Worm (Caenorhabditis elegans) whole organism, L2 larva: ENCODE results near the gene srbc-55.

ENCODE experiments used
- F13H6.1 ChIP-seq: sonication (generic microtip); optimal IDR thresholded peaks from 2 replicates; lab custom pipeline; 2016; ENCODE audit warnings: missing genetic modification characterization, missing compliant biosample characterization
- Y55F3AM.14 ChIP-seq: fragments of 200-800 bp; sonication (Bioruptor generic); optimal IDR thresholded peaks from 2 replicates; lab custom pipeline; 2018; ENCODE audit warnings: mild to moderate bottlenecking, missing genetic modification characterization, missing compliant biosample characterization
- ZK546.5 ChIP-seq: sonication (generic microtip); optimal IDR thresholded peaks from 2 replicates; lab custom pipeline; 2017; ENCODE audit warnings: missing biosample characterization, missing genetic modification characterization
- alr-1 ChIP-seq: fragments of 150-350 bp; optimal IDR thresholded peaks from 2 replicates; lab custom pipeline; 2014; ENCODE audit warnings: missing biosample characterization, missing genetic modification characterization
- ama-1 ChIP-seq: fragments of 150-350 bp; optimal IDR thresholded peaks from 2 replicates; lab custom pipeline; 2018; ENCODE audit warnings: inconsistent platforms
- blmp-1 ChIP-seq: sonication (generic microtip); optimal IDR thresholded peaks from 2 replicates; lab custom pipeline; 2017; ENCODE audit warnings: missing genetic modification characterization, mild to moderate bottlenecking, missing compliant biosample characterization, antibody characterized with exemption, moderate library complexity; ENCODE audit not compliant: insufficient read depth
- ceh-82 ChIP-seq: fragments of 150-350 bp; optimal IDR thresholded peaks from 2 replicates; lab custom pipeline; 2014; ENCODE audit warnings: missing biosample characterization, missing genetic modification characterization
- crh-2 ChIP-seq: sonication (generic microtip); optimal IDR thresholded peaks from 2 replicates; lab custom pipeline; 2017; ENCODE audit warnings: missing biosample characterization, missing genetic modification characterization
- dmd-4 ChIP-seq: sonication (generic microtip); optimal IDR thresholded peaks from 2 replicates; lab custom pipeline; 2017; ENCODE audit warnings: missing biosample characterization, missing genetic modification characterization
- elt-1 ChIP-seq: fragments of 150-350 bp; optimal IDR thresholded peaks from 2 replicates; lab custom pipeline; 2014; ENCODE audit warnings: missing biosample characterization, missing genetic modification characterization
- fos-1 ChIP-seq: fragments of 150-350 bp; optimal IDR thresholded peaks from 2 replicates; lab custom pipeline; 2014; ENCODE audit warnings: missing biosample characterization, missing genetic modification characterization
- lin-11 ChIP-seq: fragments of 150-350 bp; sonication (generic microtip); optimal IDR thresholded peaks from 2 replicates; lab custom pipeline; 2014; ENCODE audit warnings: missing biosample characterization, missing genetic modification characterization, inconsistent platforms, mixed read lengths
- lin-39 ChIP-seq: fragments of 150-350 bp; optimal IDR thresholded peaks from 2 replicates; lab custom pipeline; 2014; ENCODE audit warnings: missing biosample characterization, missing genetic modification reagents, missing genetic modification characterization
- lsy-2 ChIP-seq, 2 experiments: fragments of 150-350 bp in 1 of 2; sonication (generic microtip) in 1 of 2; optimal IDR thresholded peaks; 2 replicates each; lab custom pipeline; 2014 to 2017; ENCODE audit warnings: missing biosample characterization in 2 of 2, missing genetic modification characterization in 2 of 2
- mab-5 ChIP-seq: fragments of 150-350 bp; optimal IDR thresholded peaks from 2 replicates; lab custom pipeline; 2014; ENCODE audit warnings: missing biosample characterization, missing genetic modification characterization
- mbf-1 ChIP-seq: sonication (generic microtip); optimal IDR thresholded peaks from 2 replicates; lab custom pipeline; 2017; ENCODE audit warnings: missing biosample characterization, missing genetic modification characterization
- mdl-1 ChIP-seq, 2 experiments: fragments of 150-350 bp in 1 of 2; sonication (generic microtip) in 1 of 2; optimal IDR thresholded peaks; 2 replicates each; lab custom pipeline; 2017; ENCODE audit warnings: missing biosample characterization in 2 of 2, missing genetic modification characterization in 2 of 2
- nhr-10 ChIP-seq: sonication (generic microtip); optimal IDR thresholded peaks from 2 replicates; lab custom pipeline; 2017; ENCODE audit warnings: missing biosample characterization, missing genetic modification characterization
- nhr-11 ChIP-seq: fragments of 150-350 bp; optimal IDR thresholded peaks from 2 replicates; lab custom pipeline; 2014; ENCODE audit warnings: missing biosample characterization, missing genetic modification characterization
- nhr-12 ChIP-seq: fragments of 150-350 bp; optimal IDR thresholded peaks from 2 replicates; lab custom pipeline; 2014; ENCODE audit warnings: missing biosample characterization, missing genetic modification characterization
- nhr-129 ChIP-seq: fragments of 150-350 bp; optimal IDR thresholded peaks from 2 replicates; lab custom pipeline; 2014; ENCODE audit warnings: missing biosample characterization, missing genetic modification characterization
- nhr-21 ChIP-seq: fragments of 150-350 bp; optimal IDR thresholded peaks from 2 replicates; lab custom pipeline; 2014; ENCODE audit warnings: missing biosample characterization, missing genetic modification characterization
- nhr-23 ChIP-seq: fragments of 150-350 bp; optimal IDR thresholded peaks from 2 replicates; lab custom pipeline; 2014; ENCODE audit warnings: missing biosample characterization, missing genetic modification reagents, missing genetic modification characterization
- nhr-6 ChIP-seq: fragments of 150-350 bp; optimal IDR thresholded peaks from 2 replicates; lab custom pipeline; 2014; ENCODE audit warnings: missing biosample characterization, missing genetic modification characterization
- peb-1 ChIP-seq: fragments of 150-350 bp; optimal IDR thresholded peaks from 2 replicates; lab custom pipeline; 2014; ENCODE audit warnings: missing biosample characterization, missing genetic modification characterization
- sem-4 ChIP-seq: fragments of 150-350 bp; optimal IDR thresholded peaks from 2 replicates; lab custom pipeline; 2014; ENCODE audit warnings: missing biosample characterization, missing genetic modification reagents, missing genetic modification characterization
- skn-1 ChIP-seq: sonication (generic microtip); optimal IDR thresholded peaks from 2 replicates; lab custom pipeline; 2017; ENCODE audit warnings: missing biosample characterization, missing genetic modification characterization
- sma-3 ChIP-seq: sonication (generic microtip); optimal IDR thresholded peaks from 2 replicates; lab custom pipeline; 2016; ENCODE audit warnings: missing genetic modification reagents, missing genetic modification characterization, missing compliant biosample characterization
- sma-9 ChIP-seq, 2 experiments: fragments of 150-350 bp in 1 of 2; sonication (generic microtip) in 1 of 2; optimal IDR thresholded peaks; 2 replicates each; lab custom pipeline; 2014 to 2016; ENCODE audit warnings: missing genetic modification characterization in 2 of 2, mild to moderate bottlenecking in 1 of 2, missing biosample characterization in 1 of 2, missing compliant biosample characterization in 1 of 2, missing genetic modification reagents in 1 of 2, moderate library complexity in 1 of 2
- snpc-4 ChIP-seq: fragments of 150-350 bp; optimal IDR thresholded peaks from 2 replicates; lab custom pipeline; 2014; ENCODE audit warnings: missing biosample characterization, missing genetic modification characterization
- unc-55 ChIP-seq: fragments of 150-350 bp; sonication (generic microtip); optimal IDR thresholded peaks from 3 replicates; lab custom pipeline; 2014; ENCODE audit warnings: missing biosample characterization, missing genetic modification reagents, missing genetic modification characterization
- zag-1 ChIP-seq: fragments of 150-350 bp; optimal IDR thresholded peaks from 2 replicates; lab custom pipeline; 2014; ENCODE audit warnings: missing biosample characterization, missing genetic modification characterization
- ztf-1 ChIP-seq: fragments of 200-800 bp; sonication (Bioruptor generic); conservative IDR thresholded peaks from 2 replicates; pipeline ENCODE4 v1.3.6; 2022; ENCODE audit warnings: missing genetic modification characterization, missing compliant biosample characterization
- ztf-11 ChIP-seq: sonication (generic microtip); optimal IDR thresholded peaks from 2 replicates; lab custom pipeline; 2017; ENCODE audit warnings: missing biosample characterization, missing genetic modification characterization
- ztf-4 ChIP-seq: fragments of 150-350 bp; optimal IDR thresholded peaks from 2 replicates; lab custom pipeline; 2014; ENCODE audit warnings: missing biosample characterization, missing genetic modification characterization

Gene srbc-55

DNA sequence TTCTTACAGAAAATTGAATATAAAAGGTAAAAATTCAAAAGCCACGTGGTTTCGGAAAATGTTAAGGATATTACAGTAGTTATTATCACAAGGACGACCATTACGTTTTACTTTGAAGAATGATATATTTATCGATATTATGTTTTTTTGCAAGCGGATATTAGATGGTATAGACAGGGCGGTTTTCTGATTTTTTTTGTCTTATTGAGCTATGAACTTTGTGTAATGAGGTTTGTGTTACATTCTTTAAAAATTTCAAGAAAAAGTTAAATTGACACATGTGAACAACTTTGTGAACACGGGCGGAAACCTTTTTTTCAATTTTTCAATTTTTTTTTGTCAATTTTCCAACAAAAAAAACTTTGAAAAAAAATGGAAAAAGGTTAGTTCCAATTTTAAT lies 4.9 kb downstream of the srbc-55 start, which contains the start of gene srbc-50:
Gene srbc-50, minus strand, starts transcription at position 101 of the 400 bp plus-strand sequence.
- TF ChIP-seq mdl-1 (tag; optimal IDR thresholded peaks at IDR 0.05; lab: Kevin White, UChicago): no peak
- TF ChIP-seq zag-1: no peak
- no peak for TF ChIP-seq lsy-2 (tag; optimal IDR thresholded peaks at IDR 0.05; lab: Kevin White, UChicago)
- TF ChIP-seq nhr-23 (tag; lab: Kevin White, UChicago): no peak

- TF ChIP-seq F13H6.1 (tag; lab: Kevin White, UChicago): no peak
- no peak for TF ChIP-seq mbf-1 (tag; lab: Kevin White, UChicago)
- TF ChIP-seq nhr-12 (tag; lab: Kevin White, UChicago): no peak
- no peak for TF ChIP-seq nhr-11 (tag; lab: Kevin White, UChicago)
- TF ChIP-seq nhr-23 (tag; lab: Kevin White, UChicago): no peak
- no peak for TF ChIP-seq lin-11 (tag; lab: Kevin White, UChicago)
- TF ChIP-seq elt-1 (tag; lab: Kevin White, UChicago): no peak
- no peak for TF ChIP-seq ZK546.5 (tag; lab: Kevin White, UChicago)
- no peak for TF ChIP-seq nhr-6 (tag; lab: Kevin White, UChicago)
- no peak for TF ChIP-seq crh-2 (tag; lab: Kevin White, UChicago)
- no peak for TF ChIP-seq lsy-2 (tag; optimal IDR thresholded peaks at IDR 0.05; lab: Kevin White, UChicago)
- no peak for TF ChIP-seq nhr-10 (tag; lab: Kevin White, UChicago)
- no peak for TF ChIP-seq Y55F3AM.14 (GFP tag; lab: Kevin White, UChicago)
Measured at ce11 chrV:15821398-15821797, 8.4 kb downstream of the srbc-55 start, which contains the start of gene srbc-49. srbc-49 (plus strand) TSS chrV:15821698.

ce11 chrV:15819983-15820382 lies 9.8 kb downstream of the srbc-55 start, which contains the start of gene srbc-48:
srbc-48 (plus strand) TSS chrV:15820283.
- TF ChIP-seq sem-4 (tag; lab: Kevin White, UChicago): no peak
- no peak for TF ChIP-seq snpc-4
- TF ChIP-seq ztf-4 (tag; lab: Kevin White, UChicago): no peak
- TF ChIP-seq elt-1 (tag; lab: Kevin White, UChicago): no peak
- no peak for TF ChIP-seq skn-1 (tag; lab: Kevin White, UChicago)
- no peak for TF ChIP-seq nhr-12 (tag; lab: Kevin White, UChicago)
- TF ChIP-seq mbf-1 (tag; lab: Kevin White, UChicago): no peak
- TF ChIP-seq unc-55 (GFP tag; lab: Kevin White, UChicago): no peak
- no peak for TF ChIP-seq ama-1 (lab: Kevin White, UChicago)
- TF ChIP-seq fos-1 (tag; lab: Kevin White, UChicago): no peak
- TF ChIP-seq nhr-21: no peak
- TF ChIP-seq mab-5 (tag; lab: Kevin White, UChicago): no peak
- no peak for TF ChIP-seq nhr-10 (tag; lab: Kevin White, UChicago)
- no peak for TF ChIP-seq ztf-1

DNA sequence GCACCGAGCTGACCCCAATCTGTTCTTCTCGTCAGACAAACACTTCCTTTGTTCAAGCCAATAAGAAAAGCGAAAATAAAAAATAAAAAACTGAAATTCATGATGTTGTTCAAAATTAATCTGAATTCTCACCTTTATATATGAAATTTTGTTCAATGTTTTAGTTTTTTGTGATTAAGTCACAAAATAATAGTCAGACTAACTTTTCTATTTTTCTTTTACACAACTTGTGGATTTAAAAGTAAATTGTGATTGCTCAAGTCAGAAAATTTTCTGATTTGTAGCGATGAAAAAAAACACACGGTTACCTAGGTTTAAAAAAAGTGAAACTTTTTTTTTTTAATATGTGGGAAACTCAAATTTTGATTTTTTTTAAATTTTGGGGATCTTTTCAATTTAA lies 12.1 kb downstream of the srbc-55 start, which contains the start of gene abf-3:
Gene abf-3, minus strand, starts transcription at position 101 of the 400 bp plus-strand sequence.
- TF ChIP-seq snpc-4: no peak
- no peak for TF ChIP-seq nhr-6 (tag; lab: Kevin White, UChicago)
- no peak for TF ChIP-seq unc-55 (GFP tag; lab: Kevin White, UChicago)
- TF ChIP-seq peb-1: no peak
- TF ChIP-seq sem-4 (tag; lab: Kevin White, UChicago): no peak
- TF ChIP-seq alr-1 (tag; lab: Kevin White, UChicago): no peak
- TF ChIP-seq ceh-82: no peak
- no peak for TF ChIP-seq dmd-4 (tag; lab: Kevin White, UChicago)
- TF ChIP-seq ztf-11: no peak
- no peak for TF ChIP-seq nhr-23 (tag; lab: Kevin White, UChicago)
- TF ChIP-seq mdl-1 (tag; optimal IDR thresholded peaks at IDR 0.05; lab: Kevin White, UChicago): no peak
- no peak for TF ChIP-seq F13H6.1 (tag; lab: Kevin White, UChicago)
- no peak for TF ChIP-seq lin-39 (tag; lab: Kevin White, UChicago)
- TF ChIP-seq sma-3 (GFP tag; lab: Kevin White, UChicago): no peak
- TF ChIP-seq ama-1 (lab: Kevin White, UChicago): no peak
- no peak for TF ChIP-seq zag-1
- TF ChIP-seq crh-2 (tag; lab: Kevin White, UChicago): no peak

DNA sequence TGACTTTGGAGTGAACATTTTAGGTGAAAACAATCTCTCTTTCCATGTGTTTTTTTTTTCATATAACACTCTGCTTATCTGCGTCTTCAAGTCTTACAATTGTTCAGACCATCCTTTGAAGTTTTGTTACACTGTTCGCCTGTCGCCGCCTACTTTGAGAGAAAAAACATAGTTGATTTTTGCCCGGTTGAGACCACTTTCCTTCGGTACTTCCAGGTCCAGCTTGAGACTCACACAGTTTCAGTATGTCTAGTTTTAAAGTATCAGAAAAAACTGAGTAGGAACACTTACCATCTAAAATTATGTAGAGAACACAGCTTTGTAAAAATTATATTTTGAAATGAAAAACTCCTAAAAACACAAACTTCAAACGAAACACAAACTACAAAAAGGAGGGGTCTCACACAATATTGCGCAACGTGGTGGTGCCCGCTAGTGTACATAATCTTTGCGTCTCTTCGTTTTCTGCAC lies 13.8 kb downstream of the srbc-55 start, which contains the start of the genes fbxa-69 and F54B8.4:
Gene fbxa-69, minus strand, starts transcription at position 10 of the 471 bp plus-strand sequence.
Gene F54B8.4, plus strand, starts transcription at position 421 of the 471 bp plus-strand sequence.
- TF ChIP-seq crh-2 (tag; lab: Kevin White, UChicago) (no peak), blmp-1 (tag; lab: Kevin White, UChicago) (peak; percentile 40), sem-4 (tag; lab: Kevin White, UChicago) (no peak), alr-1 (tag; lab: Kevin White, UChicago) (no peak), nhr-129 (tag; lab: Kevin White, UChicago) (peak; percentile 48), F13H6.1 (tag; lab: Kevin White, UChicago) (no peak), sma-9 (GFP tag; optimal IDR thresholded peaks at IDR 0.05; lab: Kevin White, UChicago) (peak; percentile 22), sma-9 (tag; optimal IDR thresholded peaks at IDR 0.05; lab: Kevin White, UChicago) (no peak)
